Fruit fly (Drosophila melanogaster) whole organism, prepupa: ENCODE data around the gene Dbp73D.

Experiments
- Blimp-1 ChIP-seq: fragments of 200-800 bp; sonication (Bioruptor generic); optimal IDR thresholded peaks from 3 replicates; lab custom pipeline; 2017; ENCODE audit warnings: missing biosample characterization, missing genetic modification characterization, mild to moderate bottlenecking, moderate library complexity, missing genetic modification reagents
- CG10669 ChIP-seq: fragments of 200-800 bp; sonication (Bioruptor generic); optimal IDR thresholded peaks from 3 replicates; lab custom pipeline; 2018; ENCODE audit warnings: missing biosample characterization, mild to moderate bottlenecking, missing genetic modification characterization, moderate library complexity
- CG31627 ChIP-seq: fragments of 200-800 bp; sonication (Bioruptor generic); optimal IDR thresholded peaks from 3 replicates; lab custom pipeline; 2016; ENCODE audit warnings: missing biosample characterization, missing genetic modification characterization
- CG32006 ChIP-seq: fragments of 200-800 bp; sonication (Bioruptor generic); optimal IDR thresholded peaks from 3 replicates; lab custom pipeline; 2017; ENCODE audit warnings: missing biosample characterization, mild to moderate bottlenecking, missing genetic modification characterization
- CG6276 ChIP-seq: fragments of 200-800 bp; sonication (Bioruptor generic); optimal IDR thresholded peaks from 2 replicates; lab custom pipeline; 2017; ENCODE audit warnings: missing biosample characterization, mild to moderate bottlenecking, missing genetic modification characterization
- CG6854 ChIP-seq: fragments of 200-800 bp; sonication (Bioruptor generic); optimal IDR thresholded peaks from 2 replicates; lab custom pipeline; 2017; ENCODE audit warnings: missing biosample characterization, mild to moderate bottlenecking, missing genetic modification characterization
- CG7368 ChIP-seq: fragments of 200-800 bp; sonication (Bioruptor generic); optimal IDR thresholded peaks from 3 replicates; lab custom pipeline; 2016; ENCODE audit warnings: missing biosample characterization, missing genetic modification characterization
- Ets96B ChIP-seq: fragments of 200-800 bp; optimal IDR thresholded peaks from 2 replicates; lab custom pipeline; 2019; ENCODE audit warnings: missing biosample characterization, mild to moderate bottlenecking, missing genetic modification characterization, moderate library complexity
- esn ChIP-seq: fragments of 200-800 bp; sonication (Bioruptor generic); optimal IDR thresholded peaks from 2 replicates; lab custom pipeline; 2016; ENCODE audit warnings: missing biosample characterization, mild to moderate bottlenecking, missing genetic modification characterization, moderate library complexity
- net ChIP-seq: fragments of 200-800 bp; sonication (Bioruptor generic); optimal IDR thresholded peaks from 3 replicates; lab custom pipeline; 2016; ENCODE audit warnings: missing biosample characterization, missing genetic modification characterization
- topi ChIP-seq: fragments of 200-800 bp; sonication (Bioruptor generic); optimal IDR thresholded peaks from 3 replicates; lab custom pipeline; 2016; ENCODE audit warnings: missing biosample characterization, missing genetic modification characterization

- no peak for TF ChIP-seq CG6854
- peak; percentile 53 for TF ChIP-seq CG32006
- TF ChIP-seq net (GFP tag; lab: Kevin White, UChicago), result peak; percentile 7
- no peak for TF ChIP-seq CG7368 (GFP tag; lab: Kevin White, UChicago)
- TF ChIP-seq Blimp-1 (GFP tag; lab: Kevin White, UChicago), result no peak
- TF ChIP-seq CG6276, result peak; percentile 23
- TF ChIP-seq esn (GFP tag; lab: Kevin White, UChicago), result no peak
- peak; percentile 13 for TF ChIP-seq CG10669
- TF ChIP-seq Ets96B, result peak; percentile 7
- no peak for TF ChIP-seq topi (GFP tag; lab: Kevin White, UChicago)
- TF ChIP-seq CG31627 (GFP tag; lab: Kevin White, UChicago), result no peak
Measured at dm6 chr3L:16751487-16752054, 21.0 kb upstream of the Dbp73D start.
